Worm (Caenorhabditis elegans) whole organism, L4 larva: Measurements from ENCODE around the gene R04F11.2.

Experiments used
- F44E2.7 ChIP-seq: fragments of 200-800 bp; sonication (Bioruptor generic); IDR thresholded peaks from 2 replicates; pipeline ENCODE4 v2.1.2; 2022; ENCODE audit warnings: missing genetic modification characterization, missing compliant biosample characterization
- T20F7.1 ChIP-seq: fragments of 200-800 bp; sonication (Bioruptor generic); optimal IDR thresholded peaks from 2 replicates; lab custom pipeline; 2018; ENCODE audit warnings: mild to moderate bottlenecking, missing genetic modification characterization, missing compliant biosample characterization
- ceh-82 ChIP-seq: sonication (generic microtip); optimal IDR thresholded peaks from 2 replicates; lab custom pipeline; 2017; ENCODE audit warnings: missing biosample characterization, missing genetic modification characterization
- fkh-10 ChIP-seq: fragments of 150-350 bp; optimal IDR thresholded peaks from 2 replicates; lab custom pipeline; 2014; ENCODE audit warnings: missing biosample characterization, missing genetic modification reagents, missing genetic modification characterization
- lin-1 ChIP-seq: fragments of 200-800 bp; sonication (Bioruptor generic); IDR thresholded peaks from 2 replicates; pipeline ENCODE4 v1.3.6; 2022; ENCODE audit warnings: missing genetic modification reagents, missing genetic modification characterization, missing compliant biosample characterization
- nhr-25 ChIP-seq: sonication (generic microtip); optimal IDR thresholded peaks from 2 replicates; lab custom pipeline; 2017; ENCODE audit warnings: missing genetic modification characterization, mild to moderate bottlenecking, missing compliant biosample characterization, antibody characterized with exemption, moderate library complexity, borderline replicate concordance; ENCODE audit not compliant: insufficient read depth
- pha-4 ChIP-seq, 2 experiments: fragments of 150-350 bp in 1 of 2; fragments of 200-800 bp in 1 of 2; sonication (Bioruptor generic) in 1 of 2; IDR thresholded peaks in 1 of 2; optimal IDR thresholded peaks in 1 of 2; 2 replicates each; pipeline versions ENCODE4 v1.3.6 to Lab custom; 2014 to 2022; ENCODE audit warnings: missing genetic modification characterization in 2 of 2, missing genetic modification reagents in 2 of 2, missing biosample characterization in 1 of 2, missing compliant biosample characterization in 1 of 2
- unc-39 ChIP-seq: sonication (generic microtip); optimal IDR thresholded peaks from 2 replicates; lab custom pipeline; 2017; ENCODE audit warnings: missing biosample characterization, missing genetic modification characterization
- unc-62 ChIP-seq, 3 experiments: fragments of 150-350 bp in 1 of 3; sonication (generic microtip); optimal IDR thresholded peaks in 2 of 3; peaks in 1 of 3; 1 replicate in 1 of 3; 2 replicates in 2 of 3; lab custom pipeline; 2014 to 2017; ENCODE audit warnings: missing biosample characterization in 3 of 3, missing genetic modification characterization in 3 of 3, missing genetic modification reagents in 3 of 3, missing genotype in 1 of 3

- no peak for TF ChIP-seq unc-39 (tag; lab: Kevin White, UChicago)
- TF ChIP-seq fkh-10 (GFP tag; lab: Kevin White, UChicago): no peak
- TF ChIP-seq T20F7.1: no peak
- TF ChIP-seq unc-62 (GFP tag; optimal IDR thresholded peaks at IDR 0.05 in 1 of 2; lab: Kevin White, UChicago): peak in 1 of 2 experiments; percentile 79
- no peak for TF ChIP-seq unc-62 (tag; optimal IDR thresholded peaks at IDR 0.05; lab: Kevin White, UChicago)
- no peak for TF ChIP-seq ceh-82 (tag; lab: Kevin White, UChicago)
- TF ChIP-seq nhr-25: no peak
- no peak for TF ChIP-seq pha-4 (GFP tag; IDR thresholded peaks at IDR 0.05; lab: Robert Waterston, UW)
- TF ChIP-seq pha-4 (tag; optimal IDR thresholded peaks at IDR 0.05; lab: Kevin White, UChicago): no peak
- TF ChIP-seq lin-1 (GFP tag; lab: Robert Waterston, UW): no peak
- TF ChIP-seq F44E2.7 (GFP tag; lab: Robert Waterston, UW): no peak
Measured at ce11 chrV:12294091-12294490, 24.1 kb upstream of the R04F11.2 start.
